Fruit fly (Drosophila melanogaster): Measurements from ENCODE around the gene CG5653.

Gene CG5653

dm6 chr3L:9004788-9005246 is 38.6 kb upstream of the CG5653 start, which contains the start of gene Doc3 (continued):
- TF ChIP-seq CG3281 (GFP tag; optimal IDR thresholded peaks at IDR 0.05) (no peak), sisA (GFP tag; IDR thresholded peaks at IDR 0.05) (no peak), CG4820 (GFP tag; optimal IDR thresholded peaks at IDR 0.05) (no peak), dan (GFP tag; IDR thresholded peaks at IDR 0.05) (no peak), ken (GFP tag; IDR thresholded peaks at IDR 0.05) (no peak), gro (GFP tag; optimal IDR thresholded peaks at IDR 0.05) (no peak), esg (GFP tag; conservative IDR thresholded peaks at IDR 0.05) (no peak), caup (GFP tag; optimal IDR thresholded peaks at IDR 0.05; ENCODE audit: severe bottlenecking) (no peak), E2f2 (GFP tag; IDR thresholded peaks at IDR 0.05) (no peak), unpg (GFP tag; optimal IDR thresholded peaks at IDR 0.05) (no peak), peb (GFP tag; IDR thresholded peaks at IDR 0.05) (no peak), CG34224 (GFP tag; IDR thresholded peaks at IDR 0.05; ENCODE audit: partially characterized antibody) (0 out of 3 replicates have a peak, but pooled peaks have one; percentile 17), ap (GFP tag; IDR thresholded peaks at IDR 0.05) (no peak), p53 (GFP tag; optimal IDR thresholded peaks at IDR 0.05) (no peak), CG4707 (GFP tag; optimal IDR thresholded peaks at IDR 0.05) (no peak), run (tag; optimal IDR thresholded peaks at IDR 0.05) (no peak), BEAF-32 (GFP tag; optimal IDR thresholded peaks at IDR 0.05) (no peak), cato (GFP tag; optimal IDR thresholded peaks at IDR 0.05; ENCODE audit: borderline replicate concordance) (no peak), Nf-YA (GFP tag; IDR thresholded peaks at IDR 0.05) (peak; percentile 98), CG32532 (GFP tag; IDR thresholded peaks at IDR 0.05) (no peak; the same call in 1 of the 2 replicates), usp (GFP tag; optimal IDR thresholded peaks at IDR 0.05) (no peak), hth (optimal IDR thresholded peaks at IDR 0.05) (no peak), MESR4 (GFP tag; optimal IDR thresholded peaks at IDR 0.05) (no peak), CG11085 (GFP tag; IDR thresholded peaks at IDR 0.05) (no peak), Dll (GFP tag; IDR thresholded peaks at IDR 0.05; ENCODE audit: partially characterized antibody) (0 out of 4 replicates have a peak, but pooled peaks have one; percentile 44), Hr51 (GFP tag; optimal IDR thresholded peaks at IDR 0.05) (no peak), CG7556 (GFP tag; optimal IDR thresholded peaks at IDR 0.05) (no peak), lmd (GFP tag; IDR thresholded peaks at IDR 0.05) (no peak), aop (GFP tag; IDR thresholded peaks at IDR 0.05) (no peak), Gsc (GFP tag; IDR thresholded peaks at IDR 0.05) (no peak), CG11696 (GFP tag; IDR thresholded peaks at IDR 0.05) (no peak), kah (GFP tag; optimal IDR thresholded peaks at IDR 0.05) (peak; percentile 28), cg (GFP tag; optimal IDR thresholded peaks at IDR 0.05) (peak; percentile 60), dpn (GFP tag; optimal IDR thresholded peaks at IDR 0.05) (no peak), gsb (GFP tag; IDR thresholded peaks at IDR 0.05) (no peak), Atf3 (GFP tag; optimal IDR thresholded peaks at IDR 0.05) (no peak), twi (tag; optimal IDR thresholded peaks at IDR 0.05) (peak; percentile 66), CG2875 (GFP tag; optimal IDR thresholded peaks at IDR 0.05) (no peak), CG18619 (GFP tag; optimal IDR thresholded peaks at IDR 0.05) (no peak), MTF-1 (GFP tag; optimal IDR thresholded peaks at IDR 0.05; ENCODE audit: borderline replicate concordance) (no peak), her (GFP tag; optimal IDR thresholded peaks at IDR 0.05) (no peak), cwo (GFP tag; optimal IDR thresholded peaks at IDR 0.05) (no peak), ham (GFP tag; IDR thresholded peaks at IDR 0.05) (no peak), Vsx1 (GFP tag; optimal IDR thresholded peaks at IDR 0.05) (no peak), CG6689 (GFP tag; IDR thresholded peaks at IDR 0.05) (no peak), seq (GFP tag; IDR thresholded peaks at IDR 0.05) (no peak), YL-1 (GFP tag; optimal IDR thresholded peaks at IDR 0.05) (no peak), CG31388 (GFP tag; optimal IDR thresholded peaks at IDR 0.05) (no peak), tio (GFP tag; optimal IDR thresholded peaks at IDR 0.05) (no peak), CG8290 (GFP tag; optimal IDR thresholded peaks at IDR 0.05) (no peak), CG8290 (tag; optimal IDR thresholded peaks at IDR 0.05) (no peak), tx (GFP tag; optimal IDR thresholded peaks at IDR 0.05) (no peak)
